Fruit fly (Drosophila melanogaster): ENCODE results near the gene CG44085.

Gene CG44085

dm6 chr2L:13265776-13266175 lies 5.0 kb downstream of the CG44085 start, which contains the start of gene CG31848:
Gene CG31848 (minus strand): TSS chr2L:13265876.
- TF ChIP-seq HLH4C (GFP tag; IDR thresholded peaks at IDR 0.05; ENCODE audit: partially characterized antibody) (no peak), HmgD (GFP tag; optimal IDR thresholded peaks at IDR 0.05) (no peak), fru (optimal IDR thresholded peaks at IDR 0.05) (no peak), zen2 (GFP tag; IDR thresholded peaks at IDR 0.05; ENCODE audit: partially characterized antibody) (no peak), Pdp1 (GFP tag; optimal IDR thresholded peaks at IDR 0.05) (no peak), schlank (tag; optimal IDR thresholded peaks at IDR 0.05) (no peak), CoRest (tag; optimal IDR thresholded peaks at IDR 0.05) (no peak), CG6689 (GFP tag; IDR thresholded peaks at IDR 0.05) (no peak), CG1832 (GFP tag; optimal IDR thresholded peaks at IDR 0.05) (no peak), CG10543 (GFP tag; optimal IDR thresholded peaks at IDR 0.05) (no peak), Tbp (GFP tag; optimal IDR thresholded peaks at IDR 0.05) (no peak), CG16813 (GFP tag; IDR thresholded peaks at IDR 0.05; ENCODE audit: partially characterized antibody) (no peak), CG17385 (GFP tag; optimal IDR thresholded peaks at IDR 0.05) (no peak), kay (GFP tag; optimal IDR thresholded peaks at IDR 0.05) (no peak), CG3065 (GFP tag; optimal IDR thresholded peaks at IDR 0.05) (no peak), CG10267 (tag; optimal IDR thresholded peaks at IDR 0.05) (no peak), Hr78 (GFP tag; optimal IDR thresholded peaks at IDR 0.05) (no peak), lmd (GFP tag; IDR thresholded peaks at IDR 0.05) (no peak), Mes4 (GFP tag; optimal IDR thresholded peaks at IDR 0.05) (no peak)

DNA sequence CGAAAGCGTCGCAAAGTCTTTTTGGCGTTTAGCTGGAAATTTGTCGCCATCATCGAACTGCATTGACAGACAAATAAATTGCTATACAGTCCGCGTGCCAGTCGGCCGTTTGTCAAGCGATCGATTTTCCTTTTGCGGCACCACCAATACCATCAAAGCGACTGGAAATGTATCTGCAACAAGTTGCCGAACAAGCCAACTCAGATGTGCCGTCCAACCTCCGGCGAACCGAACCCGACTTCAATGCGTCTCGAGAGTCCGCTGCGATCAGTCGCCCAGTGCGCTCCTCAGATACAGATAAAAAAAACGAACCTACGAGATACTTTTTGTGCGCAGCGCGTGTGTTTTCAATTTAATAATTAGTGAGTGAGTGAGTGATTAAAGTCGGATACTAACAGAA lies 5.8 kb downstream of the CG44085 start:
- TF ChIP-seq fd64A (GFP tag; optimal IDR thresholded peaks at IDR 0.05) = no peak
- TF ChIP-seq hbn (GFP tag; IDR thresholded peaks at IDR 0.05; ENCODE audit: partially characterized antibody) = no peak
- no peak for TF ChIP-seq aop (GFP tag; IDR thresholded peaks at IDR 0.05)
- no peak for TF ChIP-seq psq (GFP tag; optimal IDR thresholded peaks at IDR 0.05)
- peak; percentile 96 for TF ChIP-seq CG11504 (tag; optimal IDR thresholded peaks at IDR 0.05)
- TF ChIP-seq CG4820 (GFP tag; optimal IDR thresholded peaks at IDR 0.05) = no peak
- no peak for TF ChIP-seq D (optimal IDR thresholded peaks at IDR 0.05)
- TF ChIP-seq D (GFP tag; optimal IDR thresholded peaks at IDR 0.05) = no peak
- TF ChIP-seq Ets65A (GFP tag) = peak; percentile 83
- TF ChIP-seq dmrt99B (tag; optimal IDR thresholded peaks at IDR 0.05) = no peak
- TF ChIP-seq row (GFP tag; IDR thresholded peaks at IDR 0.05) = 0 out of 3 replicates have a peak, but pooled peaks have one; percentile 21
- TF ChIP-seq CG18599 (GFP tag; optimal IDR thresholded peaks at IDR 0.05) = no peak
- no peak for TF ChIP-seq Dll (GFP tag; IDR thresholded peaks at IDR 0.05; ENCODE audit: partially characterized antibody)
- no peak for TF ChIP-seq Hand (GFP tag; optimal IDR thresholded peaks at IDR 0.05)
- TF ChIP-seq eyg (GFP tag; optimal IDR thresholded peaks at IDR 0.05) = no peak
- no peak for TF ChIP-seq Dek (tag; optimal IDR thresholded peaks at IDR 0.05)
- TF ChIP-seq Drgx (GFP tag; IDR thresholded peaks at IDR 0.05) = peak; percentile 43; the same call in 1 of the 2 replicates
- no peak for TF ChIP-seq ems (GFP tag; optimal IDR thresholded peaks at IDR 0.05)
- no peak for TF ChIP-seq CG18262 (tag; optimal IDR thresholded peaks at IDR 0.05)
- TF ChIP-seq gt (GFP tag; IDR thresholded peaks at IDR 0.05) = no peak
- no peak for TF ChIP-seq gsb (GFP tag; IDR thresholded peaks at IDR 0.05)
- TF ChIP-seq Jarid2 (GFP tag; optimal IDR thresholded peaks at IDR 0.05) = peak; percentile 13
- no peak for TF ChIP-seq CG11093 (GFP tag; IDR thresholded peaks at IDR 0.05)
- no peak for TF ChIP-seq CG8478 (optimal IDR thresholded peaks at IDR 0.05)
- TF ChIP-seq sens (GFP tag) = peak; percentile 55
- peak; percentile 87 for TF ChIP-seq CG5180 (GFP tag; optimal IDR thresholded peaks at IDR 0.05)
- TF ChIP-seq CG3726 (GFP tag; IDR thresholded peaks at IDR 0.05) = no peak
- no peak for TF ChIP-seq CG5953 (GFP tag; IDR thresholded peaks at IDR 0.05)
- no peak for TF ChIP-seq Oli (tag; optimal IDR thresholded peaks at IDR 0.05)
- no peak for TF ChIP-seq CG15514 (GFP tag; optimal IDR thresholded peaks at IDR 0.05)
- no peak for TF ChIP-seq slbo (GFP tag; IDR thresholded peaks at IDR 0.05)
- peak; percentile 22 for TF ChIP-seq Med (GFP tag)
- no peak for TF ChIP-seq CG31365 (tag; optimal IDR thresholded peaks at IDR 0.05)

Measured in whole organism, embryonic.